Fruit fly (Drosophila melanogaster) whole organism, embryonic: ENCODE measurements around the gene CG17376.
A peak's percentile ranks its signal among the peaks of the same experiment; 100 is the strongest.

Experiments used
- Atf-2 ChIP-seq: fragments of 200-800 bp; sonication (Bioruptor generic); optimal IDR thresholded peaks from 2 replicates; lab custom pipeline; 2016; ENCODE audit warnings: missing biosample characterization, missing genetic modification characterization
- CG10147 ChIP-seq: fragments of 200-800 bp; sonication (Bioruptor generic); optimal IDR thresholded peaks from 2 replicates; lab custom pipeline; 2019; ENCODE audit warnings: missing biosample characterization, mild to moderate bottlenecking, missing genetic modification characterization, moderate library complexity
- CG10321 ChIP-seq: fragments of 200-800 bp; sonication (Bioruptor generic); IDR thresholded peaks from 2 replicates; pipeline ENCODE4 v1.3.6; 2022; ENCODE audit warnings: missing biosample characterization, missing genetic modification characterization
- CG10959 ChIP-seq: fragments of 200-800 bp; sonication (Bioruptor generic); IDR thresholded peaks from 2 replicates; pipeline ENCODE4 v1.3.6; 2022; ENCODE audit warnings: missing biosample characterization, missing genetic modification characterization
- CG10979 ChIP-seq: fragments of 200-800 bp; sonication (Bioruptor generic); optimal IDR thresholded peaks from 2 replicates; lab custom pipeline; 2018; ENCODE audit warnings: missing biosample characterization, mild to moderate bottlenecking, missing genetic modification characterization, moderate library complexity
- CG12219 ChIP-seq: fragments of 200-800 bp; sonication (Bioruptor generic); optimal IDR thresholded peaks from 3 replicates; lab custom pipeline; 2018; ENCODE audit warnings: missing biosample characterization, mild to moderate bottlenecking, missing genetic modification characterization
- CG14050 ChIP-seq: fragments of 200-800 bp; sonication (Bioruptor generic); IDR thresholded peaks from 3 replicates; pipeline ENCODE4 v1.3.6; 2022; ENCODE audit warnings: missing biosample characterization, missing genetic modification characterization
- CG16815 ChIP-seq: fragments of 200-800 bp; sonication (Bioruptor generic); optimal IDR thresholded peaks from 3 replicates; lab custom pipeline; 2017; ENCODE audit warnings: missing biosample characterization, mild to moderate bottlenecking, missing genetic modification characterization
- CG18262 ChIP-seq: fragments of 200-800 bp; optimal IDR thresholded peaks from 3 replicates; lab custom pipeline; 2019; ENCODE audit warnings: missing biosample characterization, mild to moderate bottlenecking, missing genetic modification characterization, moderate library complexity
- CG18599 ChIP-seq: fragments of 200-800 bp; sonication (Bioruptor generic); optimal IDR thresholded peaks from 3 replicates; lab custom pipeline; 2017; ENCODE audit warnings: missing biosample characterization, missing genetic modification characterization, mild to moderate bottlenecking, moderate library complexity, missing genetic modification reagents
- CG30431 ChIP-seq: fragments of 200-800 bp; sonication (Bioruptor generic); optimal IDR thresholded peaks from 2 replicates; lab custom pipeline; 2017; ENCODE audit warnings: missing biosample characterization, missing genetic modification characterization
- CG4424 ChIP-seq: fragments of 200-800 bp; sonication (Bioruptor generic); optimal IDR thresholded peaks from 3 replicates; lab custom pipeline; 2016; ENCODE audit warnings: missing biosample characterization, missing genetic modification characterization
- CG5180 ChIP-seq: fragments of 200-800 bp; sonication (Bioruptor generic); optimal IDR thresholded peaks from 3 replicates; lab custom pipeline; 2017; ENCODE audit warnings: missing biosample characterization, missing genetic modification characterization, mild to moderate bottlenecking, moderate library complexity, missing genetic modification reagents
- CG6175 ChIP-seq: fragments of 200-800 bp; sonication (Bioruptor generic); IDR thresholded peaks from 3 replicates; pipeline ENCODE4 v1.3.6; 2022; ENCODE audit warnings: missing biosample characterization, missing genetic modification characterization
- CG6689 ChIP-seq: fragments of 200-800 bp; sonication (Bioruptor generic); IDR thresholded peaks from 2 replicates; pipeline ENCODE4 v1.3.6; 2022; ENCODE audit warnings: missing biosample characterization, missing genetic modification characterization
- CG6765 ChIP-seq: fragments of 200-800 bp; sonication (Bioruptor generic); optimal IDR thresholded peaks from 3 replicates; lab custom pipeline; 2017; ENCODE audit warnings: missing biosample characterization, mild to moderate bottlenecking, missing genetic modification characterization
- CG7745 ChIP-seq: fragments of 200-800 bp; sonication (Bioruptor generic); optimal IDR thresholded peaks from 2 replicates; lab custom pipeline; 2018; ENCODE audit warnings: missing biosample characterization, mild to moderate bottlenecking, missing genetic modification characterization, moderate library complexity
- CG8290 ChIP-seq, 3 experiments: fragments of 200-800 bp; sonication (Bioruptor generic); optimal IDR thresholded peaks; 2 replicates each; lab custom pipeline; 2016 to 2019; ENCODE audit warnings: missing biosample characterization in 3 of 3, missing genetic modification characterization in 3 of 3, mild to moderate bottlenecking in 2 of 3, moderate library complexity in 1 of 3
- CTCF ChIP-seq: fragments of 200-800 bp; sonication (Bioruptor generic); optimal IDR thresholded peaks from 2 replicates; lab custom pipeline; 2017; ENCODE audit warnings: missing biosample characterization, mild to moderate bottlenecking, missing genetic modification characterization, moderate library complexity
- CoRest ChIP-seq: fragments of 200-800 bp; sonication (Bioruptor generic); optimal IDR thresholded peaks from 3 replicates; lab custom pipeline; 2018; ENCODE audit warnings: missing biosample characterization, mild to moderate bottlenecking, missing genetic modification characterization, moderate library complexity
- Doc2 ChIP-seq: fragments of 200-800 bp; sonication (Bioruptor generic); IDR thresholded peaks from 2 replicates; pipeline ENCODE4 v1.3.6; 2022; ENCODE audit warnings: missing biosample characterization, missing genetic modification characterization
- E2f1 ChIP-seq: fragments of 200-800 bp; sonication (Bioruptor generic); IDR thresholded peaks from 2 replicates; pipeline ENCODE4 v1.3.6; 2022; ENCODE audit warnings: missing biosample characterization, missing genetic modification characterization
- ERR ChIP-seq: fragments of 200-800 bp; sonication (Bioruptor generic); optimal IDR thresholded peaks from 2 replicates; lab custom pipeline; 2016; ENCODE audit warnings: missing biosample characterization, missing genetic modification characterization
- Eip74EF ChIP-seq, 2 experiments: fragments of 200-800 bp in 1 of 2; fragments of >200 bp in 1 of 2; sonication (Bioruptor generic) in 1 of 2; optimal IDR thresholded peaks; 2 replicates each; lab custom pipeline; 2017 to 2019; ENCODE audit warnings: missing biosample characterization in 2 of 2, missing genetic modification characterization in 2 of 2, mild to moderate bottlenecking in 1 of 2, moderate library complexity in 1 of 2
- Gsc ChIP-seq: fragments of 200-800 bp; sonication (Bioruptor generic); IDR thresholded peaks from 2 replicates; pipeline ENCODE4 v1.3.6; 2022; ENCODE audit warnings: missing biosample characterization, missing genetic modification characterization
- HHEX ChIP-seq: fragments of 200-800 bp; sonication (Bioruptor generic); optimal IDR thresholded peaks from 3 replicates; lab custom pipeline; 2017; ENCODE audit warnings: missing biosample characterization, mild to moderate bottlenecking, missing genetic modification characterization, missing genetic modification reagents
- Hand ChIP-seq: fragments of 200-800 bp; sonication (Bioruptor generic); optimal IDR thresholded peaks from 2 replicates; lab custom pipeline; 2017; ENCODE audit warnings: mild to moderate bottlenecking, missing biosample characterization, missing genetic modification reagents, missing genetic modification characterization
- NC2β ChIP-seq: fragments of 200-800 bp; sonication (Bioruptor generic); optimal IDR thresholded peaks from 2 replicates; lab custom pipeline; 2016; ENCODE audit warnings: missing biosample characterization, missing genetic modification characterization
- PHDP ChIP-seq: fragments of 200-800 bp; sonication (Bioruptor generic); optimal IDR thresholded peaks from 3 replicates; lab custom pipeline; 2018; ENCODE audit warnings: missing biosample characterization, mild to moderate bottlenecking, missing genetic modification characterization, moderate library complexity
- Vsx1 ChIP-seq: fragments of 200-800 bp; sonication (Bioruptor generic); optimal IDR thresholded peaks from 2 replicates; lab custom pipeline; 2017; ENCODE audit warnings: missing biosample characterization, mild to moderate bottlenecking, missing genetic modification characterization, missing genetic modification reagents
- btn ChIP-seq: fragments of 200-800 bp; sonication (Bioruptor generic); optimal IDR thresholded peaks from 2 replicates; lab custom pipeline; 2016; ENCODE audit warnings: missing biosample characterization, missing genetic modification characterization
- dpn ChIP-seq, 2 experiments: fragments of 200-800 bp; sonication (Bioruptor generic); optimal IDR thresholded peaks; 3 replicates each; lab custom pipeline; 2016; ENCODE audit warnings: missing biosample characterization in 2 of 2, missing genetic modification characterization in 2 of 2
- fd96Cb ChIP-seq: fragments of 200-800 bp; sonication (Bioruptor generic); optimal IDR thresholded peaks from 2 replicates; lab custom pipeline; 2018; ENCODE audit warnings: missing biosample characterization, mild to moderate bottlenecking, missing genetic modification characterization, moderate library complexity
- gsb ChIP-seq: fragments of 200-800 bp; sonication (Bioruptor generic); IDR thresholded peaks from 2 replicates; pipeline ENCODE4 v1.3.6; 2022; ENCODE audit warnings: missing biosample characterization, missing genetic modification characterization
- insv ChIP-seq, 2 experiments: fragments of 200-800 bp; sonication (Bioruptor generic); optimal IDR thresholded peaks; 3 replicates each; lab custom pipeline; 2016 to 2018; ENCODE audit warnings: missing biosample characterization in 2 of 2, missing genetic modification characterization in 2 of 2
- kah ChIP-seq: fragments of 200-800 bp; sonication (Bioruptor generic); optimal IDR thresholded peaks from 2 replicates; lab custom pipeline; 2018; ENCODE audit warnings: missing biosample characterization, mild to moderate bottlenecking, missing genetic modification characterization
- kni ChIP-seq: fragments of 200-800 bp; sonication (Bioruptor generic); optimal IDR thresholded peaks from 3 replicates; lab custom pipeline; 2017; ENCODE audit warnings: mild to moderate bottlenecking, missing biosample characterization, missing genetic modification reagents, missing genetic modification characterization
- nau ChIP-seq: fragments of 200-800 bp; sonication (Bioruptor generic); optimal IDR thresholded peaks from 3 replicates; lab custom pipeline; 2017; ENCODE audit warnings: missing biosample characterization, mild to moderate bottlenecking, missing genetic modification characterization, missing genetic modification reagents
- nerfin-2 ChIP-seq: fragments of 200-800 bp; sonication (Bioruptor generic); IDR thresholded peaks from 2 replicates; pipeline ENCODE4 v1.3.6; 2022; ENCODE audit warnings: missing biosample characterization, missing genetic modification characterization; ENCODE audit not compliant: partially characterized antibody
- nmo ChIP-seq: fragments of 200-800 bp; sonication (Bioruptor generic); optimal IDR thresholded peaks from 2 replicates; lab custom pipeline; 2018; ENCODE audit warnings: missing biosample characterization, mild to moderate bottlenecking, missing genetic modification characterization, moderate library complexity
- pan ChIP-seq, 4 experiments: fragments of >200 bp in 3 of 4; fragments of 200-800 bp in 1 of 4; sonication (Bioruptor generic) in 1 of 4; optimal IDR thresholded peaks in 3 of 4; IDR thresholded peaks in 1 of 4; 2 replicates each; pipeline versions ENCODE4 v1.3.6 to Lab custom; 2017 to 2022; ENCODE audit warnings: missing biosample characterization in 2 of 4, missing genetic modification characterization in 2 of 4, mixed read lengths in 1 of 4
- pzg ChIP-seq: fragments of 200-800 bp; sonication (Bioruptor generic); optimal IDR thresholded peaks from 3 replicates; lab custom pipeline; 2018; ENCODE audit warnings: missing biosample characterization, mild to moderate bottlenecking, missing genetic modification characterization, moderate library complexity
- sens-2 ChIP-seq: fragments of 200-800 bp; sonication (Bioruptor generic); IDR thresholded peaks from 2 replicates; pipeline ENCODE4 v1.3.6; 2022; ENCODE audit warnings: missing biosample characterization, missing genetic modification characterization
- sug ChIP-seq: fragments of 200-800 bp; optimal IDR thresholded peaks from 2 replicates; lab custom pipeline; 2019; ENCODE audit warnings: missing biosample characterization, mild to moderate bottlenecking, missing genetic modification characterization, moderate library complexity
- toy ChIP-seq: fragments of 200-800 bp; sonication (Bioruptor generic); IDR thresholded peaks from 2 replicates; pipeline ENCODE4 v1.3.6; 2022; ENCODE audit warnings: missing biosample characterization, missing genetic modification characterization
- tup ChIP-seq: fragments of 200-800 bp; sonication (Bioruptor generic); optimal IDR thresholded peaks from 2 replicates; lab custom pipeline; 2016; ENCODE audit warnings: missing biosample characterization, mild to moderate bottlenecking, missing genetic modification characterization, moderate library complexity
- wdn ChIP-seq: fragments of 200-800 bp; sonication (Bioruptor generic); IDR thresholded peaks from 2 replicates; pipeline ENCODE4 v1.3.6; 2022; ENCODE audit warnings: missing biosample characterization, missing genetic modification characterization
- wor ChIP-seq: fragments of 200-800 bp; sonication (Bioruptor generic); IDR thresholded peaks from 2 replicates; pipeline ENCODE4 v1.3.6; 2022; ENCODE audit warnings: missing biosample characterization, missing genetic modification characterization
- zf30C ChIP-seq: fragments of 200-800 bp; sonication (Bioruptor generic); optimal IDR thresholded peaks from 3 replicates; lab custom pipeline; 2018; ENCODE audit warnings: missing biosample characterization, mild to moderate bottlenecking, missing genetic modification characterization

Gene CG17376

DNA sequence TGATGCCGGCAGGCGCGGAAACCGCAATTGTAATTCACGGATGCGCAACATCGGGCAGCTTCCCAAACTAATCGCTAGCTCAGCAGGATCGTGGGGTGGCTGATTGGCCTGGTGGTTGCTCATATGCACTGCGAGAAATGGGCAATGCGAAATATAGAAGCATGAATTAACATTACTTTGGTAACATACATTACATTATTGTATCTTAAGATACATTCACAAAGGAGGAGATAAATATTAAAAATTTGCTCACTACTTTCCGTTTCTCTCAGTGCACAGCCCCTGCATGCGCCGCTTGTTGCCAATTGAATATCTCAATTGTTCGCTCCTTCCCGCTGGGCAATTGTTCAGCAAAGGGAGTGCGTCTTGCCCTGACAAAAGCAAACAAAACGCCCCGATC lies 40.7 kb upstream of the CG17376 start (continued):
- TF ChIP-seq zf30C (GFP tag; lab: Kevin White, UChicago) (peak; percentile 89), Atf-2 (GFP tag; lab: Kevin White, UChicago) (peak; percentile 45), CG10147 (GFP tag; lab: Kevin White, UChicago) (no peak), Gsc (GFP tag; lab: Robert Waterston, UW) (peak; percentile 71), CG14050 (GFP tag; lab: Robert Waterston, UW) (peak; percentile 40; the same call in 2 of the 3 replicates), CG30431 (GFP tag; lab: Kevin White, UChicago) (peak; percentile 70), sens-2 (GFP tag; lab: Robert Waterston, UW) (peak; percentile 95), PHDP (no peak), Eip74EF (GFP tag; optimal IDR thresholded peaks at IDR 0.05; lab: Kevin White, UChicago) (peak in 1 of 2 experiments; percentile 46), CG10321 (GFP tag; lab: Robert Waterston, UW) (no peak), btn (GFP tag; lab: Kevin White, UChicago) (peak; percentile 63), CG18599 (peak; percentile 48), insv (GFP tag; optimal IDR thresholded peaks at IDR 0.05; lab: Kevin White, UChicago) (no peak), wor (GFP tag; lab: Robert Waterston, UW) (peak; percentile 37; the same call in 1 of the 2 replicates), CG10959 (peak; percentile 91), gsb (no peak), CG16815 (peak; percentile 80), pzg (GFP tag; lab: Kevin White, UChicago) (no peak), CTCF (no peak), nau (GFP tag; lab: Kevin White, UChicago) (no peak), CG4424 (peak; percentile 80), E2f1 (peak; percentile 65), nerfin-2 (GFP tag; lab: Robert Waterston, UW) (no peak), CG5180 (GFP tag; lab: Kevin White, UChicago) (peak; percentile 55), Doc2 (GFP tag; lab: Robert Waterston, UW) (no peak), CG6765 (GFP tag; lab: Kevin White, UChicago) (no peak), toy (GFP tag; lab: Robert Waterston, UW) (no peak), CoRest (tag; lab: Kevin White, UChicago) (peak; percentile 80), CG12219 (GFP tag; lab: Kevin White, UChicago) (peak; percentile 69), HHEX (peak; percentile 46), sug (tag; lab: Kevin White, UChicago) (no peak), fd96Cb (peak; percentile 67), CG6175 (GFP tag; lab: Robert Waterston, UW) (no peak), CG8290 (GFP tag; optimal IDR thresholded peaks at IDR 0.05; lab: Kevin White, UChicago) (peak; percentile 54), CG8290 (tag; optimal IDR thresholded peaks at IDR 0.05; lab: Kevin White, UChicago) (peak in 1 of 2 experiments; percentile 60), Vsx1 (GFP tag; lab: Kevin White, UChicago) (peak; percentile 30), dpn (GFP tag; optimal IDR thresholded peaks at IDR 0.05; lab: Kevin White, UChicago) (peak; percentile 49 to 67), wdn (GFP tag; lab: Robert Waterston, UW) (no peak), ERR (no peak), CG7745 (tag; lab: Kevin White, UChicago) (no peak), kah (peak; percentile 41), tup (GFP tag; lab: Kevin White, UChicago) (peak; percentile 21), CG18262 (tag; lab: Kevin White, UChicago) (peak; percentile 88), CG6689 (GFP tag; lab: Robert Waterston, UW) (peak; percentile 76), nmo (GFP tag; lab: Kevin White, UChicago) (peak; percentile 83), pan (optimal IDR thresholded peaks at IDR 0.05; lab: Kevin White, UChicago) (no peak), pan (GFP tag; optimal IDR thresholded peaks at IDR 0.05 in 1 of 2, IDR thresholded peaks at IDR 0.05 in 1 of 2) (peak in 1 of 2 experiments; percentile 64), CG10979 (tag; lab: Kevin White, UChicago) (peak; percentile 89), kni (peak; percentile 85), NC2β (GFP tag; lab: Kevin White, UChicago) (peak; percentile 69), Hand (GFP tag; lab: Kevin White, UChicago) (no peak)
